Fruit fly (Drosophila melanogaster) whole organism, pupa: ENCODE measurements around the gene Acbp5.

Source experiments
- CG12605 ChIP-seq: fragments of 200-800 bp; sonication (Bioruptor generic); IDR thresholded peaks from 2 replicates; pipeline ENCODE4 v1.3.6; 2022; ENCODE audit warnings: missing biosample characterization, missing genetic modification characterization
- CG13204 ChIP-seq: fragments of 200-800 bp; sonication (Bioruptor generic); optimal IDR thresholded peaks from 2 replicates; lab custom pipeline; 2018; ENCODE audit warnings: missing biosample characterization, mild to moderate bottlenecking, missing genetic modification characterization, moderate library complexity
- CG14655 ChIP-seq: fragments of 200-800 bp; sonication (Bioruptor generic); optimal IDR thresholded peaks from 3 replicates; lab custom pipeline; 2017; ENCODE audit warnings: mild to moderate bottlenecking, missing biosample characterization, missing genetic modification reagents, missing genetic modification characterization
- CG17806 ChIP-seq: fragments of 200-800 bp; sonication (Bioruptor generic); optimal IDR thresholded peaks from 2 replicates; lab custom pipeline; 2018; ENCODE audit warnings: missing biosample characterization, mild to moderate bottlenecking, missing genetic modification characterization, moderate library complexity
- CG32121 ChIP-seq: fragments of 200-800 bp; sonication (Bioruptor generic); IDR thresholded peaks from 2 replicates; pipeline ENCODE4 v1.3.6; 2022; ENCODE audit warnings: missing biosample characterization, missing genetic modification characterization
- CG8159 ChIP-seq: fragments of 200-800 bp; sonication (Bioruptor generic); optimal IDR thresholded peaks from 3 replicates; lab custom pipeline; 2018; ENCODE audit warnings: missing biosample characterization, mild to moderate bottlenecking, missing genetic modification characterization, moderate library complexity
- EcR ChIP-seq: fragments of 200-800 bp; sonication (Bioruptor generic); optimal IDR thresholded peaks from 3 replicates; lab custom pipeline; 2019; ENCODE audit warnings: missing biosample characterization, missing genetic modification characterization, mild to moderate bottlenecking, moderate library complexity, missing genetic modification reagents
- Ets98B ChIP-seq: fragments of 200-800 bp; sonication (Bioruptor generic); IDR thresholded peaks from 2 replicates; pipeline ENCODE4 v1.3.6; 2022; ENCODE audit warnings: missing biosample characterization, missing genetic modification characterization
- Pif1A ChIP-seq: fragments of 200-800 bp; sonication (Bioruptor generic); optimal IDR thresholded peaks from 3 replicates; lab custom pipeline; 2016; ENCODE audit warnings: missing biosample characterization, missing genetic modification characterization
- Pif1B ChIP-seq: fragments of 200-800 bp; sonication (Bioruptor generic); optimal IDR thresholded peaks from 3 replicates; lab custom pipeline; 2016; ENCODE audit warnings: missing biosample characterization, missing genetic modification characterization
- fd96Ca ChIP-seq: fragments of 200-800 bp; sonication (Bioruptor generic); IDR thresholded peaks from 3 replicates; pipeline ENCODE4 v1.3.6; 2022; ENCODE audit warnings: missing biosample characterization, missing genetic modification characterization
- rn ChIP-seq: fragments of 200-800 bp; sonication (Bioruptor generic); IDR thresholded peaks from 2 replicates; pipeline ENCODE4 v1.3.6; 2022; ENCODE audit warnings: missing biosample characterization, missing genetic modification characterization

DNA sequence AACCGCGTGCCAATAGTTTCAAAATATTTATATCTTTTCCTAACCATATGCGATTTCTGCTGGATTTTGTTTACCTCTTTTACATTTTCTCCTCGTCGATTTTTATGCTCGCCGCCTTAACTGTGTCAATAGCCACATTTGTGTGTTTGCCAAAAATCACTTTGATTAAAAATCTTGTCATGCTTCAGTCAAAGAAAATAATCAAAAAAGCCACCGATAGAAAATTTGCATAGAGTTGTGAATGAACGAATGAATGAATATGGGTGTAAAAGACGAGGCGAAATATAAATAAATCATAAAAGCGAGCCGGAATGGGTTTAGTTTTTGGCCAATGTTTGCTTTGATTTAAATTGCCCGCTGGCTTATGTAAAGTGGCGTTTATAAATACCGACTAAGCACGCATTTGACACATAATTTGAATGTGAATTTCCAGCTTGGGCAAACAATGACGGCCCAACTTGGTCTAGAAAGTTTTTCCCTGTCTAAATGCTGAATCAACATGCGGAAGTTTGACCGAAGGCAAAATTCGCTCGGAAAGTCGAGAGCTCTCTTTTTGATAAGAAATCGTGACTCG is 7.5 kb downstream of the Acbp5 start:
- TF ChIP-seq CG13204 (no peak), CG17806 (tag; lab: Kevin White, UChicago) (no peak), rn (GFP tag; lab: Robert Waterston, UW) (no peak), CG32121 (no peak), Pif1B (GFP tag; lab: Kevin White, UChicago) (no peak), EcR (GFP tag; lab: Kevin White, UChicago) (no peak), Ets98B (no peak), CG14655 (no peak), CG12605 (GFP tag; lab: Robert Waterston, UW) (no peak), CG8159 (no peak), fd96Ca (GFP tag; lab: Robert Waterston, UW) (no peak), Pif1A (GFP tag; lab: Kevin White, UChicago) (no peak)
